Worm (Caenorhabditis elegans) whole organism, mixed stage, embryonic: ENCODE results near the gene evl-20.

Experiments used
- ceh-83 ChIP-seq: fragments of 200-800 bp; sonication (Bioruptor generic); optimal IDR thresholded peaks from 2 replicates; lab custom pipeline; 2018; ENCODE audit warnings: mild to moderate bottlenecking, missing genetic modification characterization, missing compliant biosample characterization
- drap-1 ChIP-seq: fragments of 200-800 bp; sonication (Bioruptor generic); optimal IDR thresholded peaks from 3 replicates; lab custom pipeline; 2018; ENCODE audit warnings: mild to moderate bottlenecking, missing genetic modification characterization, missing compliant biosample characterization
- lsy-2 ChIP-seq: fragments of 150-350 bp; optimal IDR thresholded peaks from 2 replicates; lab custom pipeline; 2014; ENCODE audit warnings: missing biosample characterization, missing genetic modification characterization
- mls-2 ChIP-seq: sonication (generic microtip); optimal IDR thresholded peaks from 2 replicates; lab custom pipeline; 2016; ENCODE audit warnings: mild to moderate bottlenecking, missing genetic modification characterization, moderate library complexity, missing compliant biosample characterization
- nhr-12 ChIP-seq: fragments of 150-350 bp; optimal IDR thresholded peaks from 2 replicates; lab custom pipeline; 2014; ENCODE audit warnings: missing biosample characterization, missing genetic modification characterization
- nhr-28 ChIP-seq: fragments of 150-350 bp; optimal IDR thresholded peaks from 2 replicates; lab custom pipeline; 2014; ENCODE audit warnings: missing biosample characterization, missing genetic modification characterization
- unc-62 ChIP-seq: fragments of 150-350 bp; optimal IDR thresholded peaks from 2 replicates; lab custom pipeline; 2014; ENCODE audit warnings: missing biosample characterization, missing genetic modification reagents, missing genetic modification characterization
- ztf-11 ChIP-seq: fragments of 150-350 bp; optimal IDR thresholded peaks from 2 replicates; lab custom pipeline; 2014; ENCODE audit warnings: missing biosample characterization, missing genetic modification characterization

DNA sequence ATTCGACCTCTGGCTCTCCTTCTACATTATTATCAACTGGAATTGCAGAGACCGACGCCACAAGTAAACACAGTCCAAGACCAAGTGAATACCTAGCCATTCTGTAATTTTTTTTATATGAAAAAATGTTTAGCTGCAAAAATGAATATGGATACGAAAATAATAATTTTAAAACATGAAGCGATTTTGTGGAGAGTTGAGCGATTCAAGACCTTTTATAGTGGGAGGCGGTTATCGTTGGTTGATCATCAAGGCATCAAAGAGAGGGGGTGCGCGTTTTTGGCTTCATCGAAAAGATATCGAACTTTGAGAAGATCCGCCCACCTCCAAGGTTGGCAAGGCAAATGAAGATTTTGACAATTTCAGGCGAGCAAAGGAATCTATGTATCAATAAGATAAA lies 2.6 kb downstream of the evl-20 start, which contains the start of gene cut-3:
- no peak for TF ChIP-seq drap-1 (GFP tag; lab: Kevin White, UChicago)
- TF ChIP-seq nhr-12 (tag; lab: Kevin White, UChicago), result no peak
- no peak for TF ChIP-seq nhr-28 (tag; lab: Kevin White, UChicago)
- no peak for TF ChIP-seq ceh-83 (GFP tag; lab: Kevin White, UChicago)
- TF ChIP-seq lsy-2 (tag; lab: Kevin White, UChicago), result no peak
- no peak for TF ChIP-seq unc-62 (GFP tag; lab: Kevin White, UChicago)
- TF ChIP-seq ztf-11 (tag; lab: Kevin White, UChicago), result no peak
- TF ChIP-seq mls-2 (tag; lab: Kevin White, UChicago), result no peak
